Fruit fly (Drosophila melanogaster): ENCODE results near the gene Remo.

Gene Remo

dm6 chrX:13276713-13277112, 11.1 kb upstream of the Remo start (continued):
- TF ChIP-seq stwl (tag; optimal IDR thresholded peaks at IDR 0.05): no peak
- TF ChIP-seq CG4730 (GFP tag; IDR thresholded peaks at IDR 0.05): 0 out of 2 replicates have a peak, but pooled peaks have one; percentile 49
- TF ChIP-seq BtbVII (GFP tag; optimal IDR thresholded peaks at IDR 0.05): peak; percentile 88
- TF ChIP-seq CG9215 (GFP tag; IDR thresholded peaks at IDR 0.05): peak; percentile 52; the same call in 1 of the 2 replicates
- no peak for TF ChIP-seq CG7745 (tag; optimal IDR thresholded peaks at IDR 0.05)
- TF ChIP-seq CG11695 (GFP tag; IDR thresholded peaks at IDR 0.05): peak; percentile 86
- TF ChIP-seq fd64A (GFP tag; optimal IDR thresholded peaks at IDR 0.05): no peak

DNA sequence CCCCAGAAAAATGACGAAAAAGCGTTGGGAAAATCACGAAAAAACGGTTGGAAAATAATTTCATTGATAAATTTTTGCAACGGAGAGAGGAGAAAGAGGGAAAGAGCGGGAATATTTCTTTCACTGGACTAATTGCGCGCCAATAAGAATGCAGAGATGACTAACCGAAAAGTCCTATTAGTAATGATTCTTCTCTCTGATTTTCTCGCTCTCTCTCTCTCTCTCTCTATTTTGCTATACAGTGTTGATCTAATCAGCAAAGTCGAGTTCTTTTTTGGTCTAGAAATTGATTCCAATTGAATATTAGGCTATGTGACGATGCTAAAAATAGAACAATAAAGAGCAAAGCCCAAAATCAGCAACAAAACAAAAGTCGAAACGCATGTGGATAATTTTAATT, 10.7 kb upstream of the Remo start:
- TF ChIP-seq CG4328 (GFP tag; optimal IDR thresholded peaks at IDR 0.05): no peak
- TF ChIP-seq Trl (optimal IDR thresholded peaks at IDR 0.05): peak; percentile 41 to 71
- TF ChIP-seq Trl (GFP tag; optimal IDR thresholded peaks at IDR 0.05): no peak
- TF ChIP-seq ttk (GFP tag; IDR thresholded peaks at IDR 0.05): no peak
- TF ChIP-seq Ptx1 (GFP tag; IDR thresholded peaks at IDR 0.05): no peak
- TF ChIP-seq CG6813 (GFP tag; optimal IDR thresholded peaks at IDR 0.05): peak; percentile 28
- TF ChIP-seq Asciz (GFP tag; optimal IDR thresholded peaks at IDR 0.05): peak; percentile 3
- no peak for TF ChIP-seq oc (tag; optimal IDR thresholded peaks at IDR 0.05)
- no peak for TF ChIP-seq grau (tag; optimal IDR thresholded peaks at IDR 0.05)
- peak; percentile 92 for TF ChIP-seq Elba2 (GFP tag; optimal IDR thresholded peaks at IDR 0.05)
- no peak for TF ChIP-seq Eip74EF (GFP tag; optimal IDR thresholded peaks at IDR 0.05)
- no peak for TF ChIP-seq ham (GFP tag; IDR thresholded peaks at IDR 0.05)
- TF ChIP-seq sens (GFP tag): peak; percentile 55
- peak; percentile 58 to 95 for TF ChIP-seq insv (GFP tag; optimal IDR thresholded peaks at IDR 0.05)
- TF ChIP-seq Gug (GFP tag; IDR thresholded peaks at IDR 0.05): no peak
- TF ChIP-seq lola (GFP tag; optimal IDR thresholded peaks at IDR 0.05): no peak
- no peak for TF ChIP-seq jigr1 (GFP tag; IDR thresholded peaks at IDR 0.05)
- TF ChIP-seq BtbVII (GFP tag; optimal IDR thresholded peaks at IDR 0.05): no peak
- TF ChIP-seq CG1024 (GFP tag; IDR thresholded peaks at IDR 0.05): no peak
- TF ChIP-seq stc (GFP tag; IDR thresholded peaks at IDR 0.05): no peak

- TF ChIP-seq pho (GFP tag; optimal IDR thresholded peaks at IDR 0.05) (no peak), mld (GFP tag; IDR thresholded peaks at IDR 0.05; ENCODE audit: partially characterized antibody) (no peak), CG12942 (GFP tag; optimal IDR thresholded peaks at IDR 0.05) (no peak), Dref (GFP tag; IDR thresholded peaks at IDR 0.05) (no peak), schlank (tag; optimal IDR thresholded peaks at IDR 0.05) (no peak), CrebB (tag; optimal IDR thresholded peaks at IDR 0.05) (no peak), CG15011 (GFP tag; optimal IDR thresholded peaks at IDR 0.05) (no peak), CG16813 (GFP tag; IDR thresholded peaks at IDR 0.05; ENCODE audit: partially characterized antibody) (no peak), org-1 (GFP tag; optimal IDR thresholded peaks at IDR 0.05) (no peak), CG31224 (GFP tag; IDR thresholded peaks at IDR 0.05) (no peak), onecut (GFP tag; IDR thresholded peaks at IDR 0.05) (no peak), crp (GFP tag; optimal IDR thresholded peaks at IDR 0.05) (no peak), luna (GFP tag; optimal IDR thresholded peaks at IDR 0.05) (no peak), Bgb (GFP tag; IDR thresholded peaks at IDR 0.05; ENCODE audit: partially characterized antibody) (no peak), tna (GFP tag; IDR thresholded peaks at IDR 0.05; ENCODE audit: partially characterized antibody) (no peak), CG7839 (tag; optimal IDR thresholded peaks at IDR 0.05) (peak; percentile 5), bsh (GFP tag; optimal IDR thresholded peaks at IDR 0.05) (peak in 1 of 2 experiments; percentile 30), jigr1 (GFP tag; IDR thresholded peaks at IDR 0.05) (no peak), CG34422 (GFP tag; IDR thresholded peaks at IDR 0.05) (0 out of 3 replicates have a peak, but pooled peaks have one; percentile 25), Mes4 (GFP tag; optimal IDR thresholded peaks at IDR 0.05) (no peak), ssp (GFP tag; IDR thresholded peaks at IDR 0.05) (no peak), en (GFP tag; optimal IDR thresholded peaks at IDR 0.05) (no peak)
Observed at dm6 chrX:13277580-13278467, 10.0 kb upstream of the Remo start.
